Worm (Caenorhabditis elegans) whole organism, L2 larva: Measurements from ENCODE around the gene F07F6.7.

Source experiments
- C34F6.9 ChIP-seq: fragments of 150-350 bp; optimal IDR thresholded peaks from 2 replicates; lab custom pipeline; 2014; ENCODE audit warnings: missing biosample characterization, missing genetic modification characterization
- F13H6.1 ChIP-seq: sonication (generic microtip); optimal IDR thresholded peaks from 2 replicates; lab custom pipeline; 2016; ENCODE audit warnings: missing genetic modification characterization, missing compliant biosample characterization
- R02D3.7 ChIP-seq: fragments of 150-350 bp; optimal IDR thresholded peaks from 2 replicates; lab custom pipeline; 2014; ENCODE audit warnings: missing biosample characterization, missing genetic modification characterization
- Y55F3AM.14 ChIP-seq: fragments of 200-800 bp; sonication (Bioruptor generic); optimal IDR thresholded peaks from 2 replicates; lab custom pipeline; 2018; ENCODE audit warnings: mild to moderate bottlenecking, missing genetic modification characterization, missing compliant biosample characterization
- ZK546.5 ChIP-seq: sonication (generic microtip); optimal IDR thresholded peaks from 2 replicates; lab custom pipeline; 2017; ENCODE audit warnings: missing biosample characterization, missing genetic modification characterization
- alr-1 ChIP-seq: fragments of 150-350 bp; optimal IDR thresholded peaks from 2 replicates; lab custom pipeline; 2014; ENCODE audit warnings: missing biosample characterization, missing genetic modification characterization
- aly-2 ChIP-seq: fragments of 150-350 bp; optimal IDR thresholded peaks from 2 replicates; lab custom pipeline; 2014; ENCODE audit warnings: missing biosample characterization, missing genetic modification characterization
- ama-1 ChIP-seq: fragments of 150-350 bp; optimal IDR thresholded peaks from 2 replicates; lab custom pipeline; 2018; ENCODE audit warnings: inconsistent platforms
- blmp-1 ChIP-seq: sonication (generic microtip); optimal IDR thresholded peaks from 2 replicates; lab custom pipeline; 2017; ENCODE audit warnings: missing genetic modification characterization, mild to moderate bottlenecking, missing compliant biosample characterization, antibody characterized with exemption, moderate library complexity; ENCODE audit not compliant: insufficient read depth
- ceh-16 ChIP-seq: fragments of 150-350 bp; optimal IDR thresholded peaks from 2 replicates; lab custom pipeline; 2014; ENCODE audit warnings: missing biosample characterization, missing genetic modification characterization
- ceh-82 ChIP-seq: fragments of 150-350 bp; optimal IDR thresholded peaks from 2 replicates; lab custom pipeline; 2014; ENCODE audit warnings: missing biosample characterization, missing genetic modification characterization
- dmd-4 ChIP-seq: sonication (generic microtip); optimal IDR thresholded peaks from 2 replicates; lab custom pipeline; 2017; ENCODE audit warnings: missing biosample characterization, missing genetic modification characterization
- egl-27 ChIP-seq: sonication (generic microtip); optimal IDR thresholded peaks from 3 replicates; lab custom pipeline; 2017; ENCODE audit warnings: missing biosample characterization, missing genetic modification reagents, missing genetic modification characterization
- elt-1 ChIP-seq: fragments of 150-350 bp; optimal IDR thresholded peaks from 2 replicates; lab custom pipeline; 2014; ENCODE audit warnings: missing biosample characterization, missing genetic modification characterization
- elt-3 ChIP-seq: sonication (generic microtip); optimal IDR thresholded peaks from 2 replicates; lab custom pipeline; 2017; ENCODE audit warnings: missing biosample characterization, missing genetic modification characterization
- fos-1 ChIP-seq: fragments of 150-350 bp; optimal IDR thresholded peaks from 2 replicates; lab custom pipeline; 2014; ENCODE audit warnings: missing biosample characterization, missing genetic modification characterization
- lin-11 ChIP-seq: fragments of 150-350 bp; sonication (generic microtip); optimal IDR thresholded peaks from 2 replicates; lab custom pipeline; 2014; ENCODE audit warnings: missing biosample characterization, missing genetic modification characterization, inconsistent platforms, mixed read lengths
- lin-39 ChIP-seq: fragments of 150-350 bp; optimal IDR thresholded peaks from 2 replicates; lab custom pipeline; 2014; ENCODE audit warnings: missing biosample characterization, missing genetic modification reagents, missing genetic modification characterization
- lsy-2 ChIP-seq, 2 experiments: fragments of 150-350 bp in 1 of 2; sonication (generic microtip) in 1 of 2; optimal IDR thresholded peaks; 2 replicates each; lab custom pipeline; 2014 to 2017; ENCODE audit warnings: missing biosample characterization in 2 of 2, missing genetic modification characterization in 2 of 2
- mab-5 ChIP-seq: fragments of 150-350 bp; optimal IDR thresholded peaks from 2 replicates; lab custom pipeline; 2014; ENCODE audit warnings: missing biosample characterization, missing genetic modification characterization
- mbf-1 ChIP-seq: sonication (generic microtip); optimal IDR thresholded peaks from 2 replicates; lab custom pipeline; 2017; ENCODE audit warnings: missing biosample characterization, missing genetic modification characterization
- nhr-11 ChIP-seq: fragments of 150-350 bp; optimal IDR thresholded peaks from 2 replicates; lab custom pipeline; 2014; ENCODE audit warnings: missing biosample characterization, missing genetic modification characterization
- nhr-129 ChIP-seq: fragments of 150-350 bp; optimal IDR thresholded peaks from 2 replicates; lab custom pipeline; 2014; ENCODE audit warnings: missing biosample characterization, missing genetic modification characterization
- nhr-23 ChIP-seq: fragments of 150-350 bp; optimal IDR thresholded peaks from 2 replicates; lab custom pipeline; 2014; ENCODE audit warnings: missing biosample characterization, missing genetic modification reagents, missing genetic modification characterization
- nhr-237 ChIP-seq: fragments of 150-350 bp; optimal IDR thresholded peaks from 2 replicates; lab custom pipeline; 2014; ENCODE audit warnings: missing biosample characterization, missing genetic modification characterization
- nhr-6 ChIP-seq: fragments of 150-350 bp; optimal IDR thresholded peaks from 2 replicates; lab custom pipeline; 2014; ENCODE audit warnings: missing biosample characterization, missing genetic modification characterization
- peb-1 ChIP-seq: fragments of 150-350 bp; optimal IDR thresholded peaks from 2 replicates; lab custom pipeline; 2014; ENCODE audit warnings: missing biosample characterization, missing genetic modification characterization
- skn-1 ChIP-seq: sonication (generic microtip); optimal IDR thresholded peaks from 2 replicates; lab custom pipeline; 2017; ENCODE audit warnings: missing biosample characterization, missing genetic modification characterization
- snpc-4 ChIP-seq: fragments of 150-350 bp; optimal IDR thresholded peaks from 2 replicates; lab custom pipeline; 2014; ENCODE audit warnings: missing biosample characterization, missing genetic modification characterization
- unc-55 ChIP-seq: fragments of 150-350 bp; sonication (generic microtip); optimal IDR thresholded peaks from 3 replicates; lab custom pipeline; 2014; ENCODE audit warnings: missing biosample characterization, missing genetic modification reagents, missing genetic modification characterization
- unc-62 ChIP-seq: fragments of 150-350 bp; optimal IDR thresholded peaks from 2 replicates; lab custom pipeline; 2014; ENCODE audit warnings: missing biosample characterization, missing genetic modification reagents, missing genetic modification characterization
- zag-1 ChIP-seq: fragments of 150-350 bp; optimal IDR thresholded peaks from 2 replicates; lab custom pipeline; 2014; ENCODE audit warnings: missing biosample characterization, missing genetic modification characterization
- ztf-1 ChIP-seq: fragments of 200-800 bp; sonication (Bioruptor generic); conservative IDR thresholded peaks from 2 replicates; pipeline ENCODE4 v1.3.6; 2022; ENCODE audit warnings: missing genetic modification characterization, missing compliant biosample characterization
- ztf-4 ChIP-seq: fragments of 150-350 bp; optimal IDR thresholded peaks from 2 replicates; lab custom pipeline; 2014; ENCODE audit warnings: missing biosample characterization, missing genetic modification characterization

Gene F07F6.7

ce11 chrII:5417905-5418304, 5.8 kb downstream of the F07F6.7 start:
- TF ChIP-seq blmp-1 (tag; lab: Kevin White, UChicago) (no peak), ZK546.5 (no peak), skn-1 (tag; lab: Kevin White, UChicago) (no peak), F13H6.1 (tag; lab: Kevin White, UChicago) (no peak)

DNA sequence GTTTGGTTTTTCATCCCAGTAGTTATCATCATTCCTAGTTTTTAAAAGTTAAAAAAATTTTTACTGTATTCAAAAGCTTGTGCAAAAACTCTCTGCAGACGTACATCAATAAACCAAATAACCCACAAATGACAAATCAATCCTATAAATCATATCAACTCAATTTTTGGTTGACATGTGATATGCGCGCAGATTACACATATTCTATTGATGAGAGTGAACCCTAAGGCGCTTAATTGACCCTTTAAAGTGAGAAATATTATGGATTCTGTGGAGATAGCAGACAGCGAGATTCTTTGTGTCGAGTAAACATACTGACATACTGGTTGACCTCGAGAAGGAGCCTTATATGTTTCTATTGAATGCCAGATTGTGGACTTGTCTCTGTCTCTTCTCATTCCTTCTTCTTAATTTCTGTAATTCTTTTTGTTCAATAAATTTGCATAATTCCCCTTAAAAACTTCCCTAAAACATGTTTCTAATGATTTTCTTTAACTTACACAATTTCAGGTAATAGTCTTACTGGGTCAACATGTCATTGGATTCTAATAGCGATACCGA, 7.4 kb downstream of the F07F6.7 start, which contains the start of gene EEED8.2:
Gene EEED8.2, plus strand, starts transcription at position 511 of the 561 bp plus-strand sequence.
- TF ChIP-seq elt-3 (no peak), lin-11 (tag; lab: Kevin White, UChicago) (no peak), ztf-4 (no peak), ceh-82 (tag; lab: Kevin White, UChicago) (no peak)

DNA sequence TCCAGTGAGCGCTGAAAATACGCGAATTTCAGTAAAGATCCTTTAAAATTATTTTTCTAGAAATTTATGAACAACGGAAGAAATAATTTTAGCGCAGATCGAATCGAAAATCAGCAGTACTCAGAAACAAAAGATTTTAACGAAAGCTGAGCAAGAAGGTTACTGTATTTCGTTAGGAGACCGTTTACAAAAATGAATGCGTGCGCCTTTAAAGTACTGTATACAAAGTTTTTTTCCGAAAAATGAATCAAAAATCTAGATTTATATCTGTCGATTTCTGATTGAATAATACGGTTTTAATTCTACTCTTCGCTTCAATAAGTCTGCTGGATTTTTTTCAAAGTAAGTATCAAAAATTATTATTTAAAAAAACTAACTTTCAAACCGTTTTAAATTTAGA, 9.6 kb downstream of the F07F6.7 start, which contains the start of the genes EEED8.14 and EEED8.3:
Gene EEED8.14, minus strand, starts transcription at position 13 of the 400 bp plus-strand sequence.
Gene EEED8.3, plus strand, starts transcription at position 237 of the 400 bp plus-strand sequence.
- TF ChIP-seq ztf-4 = no peak
- TF ChIP-seq nhr-6 (tag; lab: Kevin White, UChicago) = no peak
- TF ChIP-seq fos-1 (tag; lab: Kevin White, UChicago) = no peak
- no peak for TF ChIP-seq peb-1 (tag; lab: Kevin White, UChicago)
- no peak for TF ChIP-seq ceh-16
- TF ChIP-seq lsy-2 (tag; optimal IDR thresholded peaks at IDR 0.05; lab: Kevin White, UChicago) = no peak
- TF ChIP-seq C34F6.9 = no peak
- TF ChIP-seq alr-1 (tag; lab: Kevin White, UChicago) = no peak

ce11 chrII:5412467-5412866, 11.2 kb downstream of the F07F6.7 start, which contains the start of the genes EEED8.13 and EEED8.18:
TSS of gene EEED8.13 (minus strand) at chrII:5412567.
TSS of gene EEED8.18 (minus strand) at chrII:5412610.
- no peak for TF ChIP-seq nhr-237 (tag; lab: Kevin White, UChicago)
- TF ChIP-seq zag-1 (tag; lab: Kevin White, UChicago) = no peak
- no peak for TF ChIP-seq aly-2
- TF ChIP-seq ztf-1 = no peak
- TF ChIP-seq alr-1 (tag; lab: Kevin White, UChicago) = no peak
- no peak for TF ChIP-seq lsy-2 (tag; optimal IDR thresholded peaks at IDR 0.05; lab: Kevin White, UChicago)
- no peak for TF ChIP-seq R02D3.7 (tag; lab: Kevin White, UChicago)
- TF ChIP-seq blmp-1 (tag; lab: Kevin White, UChicago) = no peak
- no peak for TF ChIP-seq unc-55 (GFP tag; lab: Kevin White, UChicago)
- TF ChIP-seq ceh-82 (tag; lab: Kevin White, UChicago) = no peak
- no peak for TF ChIP-seq nhr-129 (tag; lab: Kevin White, UChicago)
- no peak for TF ChIP-seq C34F6.9
- no peak for TF ChIP-seq lin-39 (tag; lab: Kevin White, UChicago)
- no peak for TF ChIP-seq unc-62 (GFP tag; lab: Kevin White, UChicago)
- no peak for TF ChIP-seq dmd-4 (tag; lab: Kevin White, UChicago)
- TF ChIP-seq ama-1 = no peak
- no peak for TF ChIP-seq lin-11 (tag; lab: Kevin White, UChicago)
- no peak for TF ChIP-seq nhr-23 (tag; lab: Kevin White, UChicago)
- TF ChIP-seq elt-1 = no peak
- no peak for TF ChIP-seq snpc-4

- no peak for TF ChIP-seq lsy-2 (tag; optimal IDR thresholded peaks at IDR 0.05; lab: Kevin White, UChicago)
- no peak for TF ChIP-seq Y55F3AM.14 (GFP tag; lab: Kevin White, UChicago)
- no peak for TF ChIP-seq lin-39 (tag; lab: Kevin White, UChicago)
- no peak for TF ChIP-seq ceh-16
- no peak for TF ChIP-seq ZK546.5
- no peak for TF ChIP-seq mbf-1 (tag; lab: Kevin White, UChicago)
- no peak for TF ChIP-seq mab-5 (tag; lab: Kevin White, UChicago)
- no peak for TF ChIP-seq egl-27 (tag; lab: Kevin White, UChicago)
- no peak for TF ChIP-seq blmp-1 (tag; lab: Kevin White, UChicago)
- no peak for TF ChIP-seq unc-62 (GFP tag; lab: Kevin White, UChicago)
- no peak for TF ChIP-seq F13H6.1 (tag; lab: Kevin White, UChicago)
- TF ChIP-seq elt-1 = no peak
- TF ChIP-seq nhr-23 (tag; lab: Kevin White, UChicago) = no peak
- TF ChIP-seq dmd-4 (tag; lab: Kevin White, UChicago) = no peak
- no peak for TF ChIP-seq nhr-11
- TF ChIP-seq nhr-237 (tag; lab: Kevin White, UChicago) = no peak
- no peak for TF ChIP-seq unc-55 (GFP tag; lab: Kevin White, UChicago)
Measured at ce11 chrII:5408924-5409323, 14.7 kb downstream of the F07F6.7 start, which contains the start of the genes EEED8.12 and EEED8.4. TSS of gene EEED8.12 (minus strand) at chrII:5409024. TSS of gene EEED8.4 (plus strand) at chrII:5409319.
